Worm (Caenorhabditis elegans) whole organism, L3 larva: ENCODE results near the gene K04G11.3.

Experiments
- R02D3.7 ChIP-seq: fragments of 150-350 bp; optimal IDR thresholded peaks from 2 replicates; lab custom pipeline; 2014; ENCODE audit warnings: missing biosample characterization, missing genetic modification characterization
- ZK546.5 ChIP-seq: sonication (generic microtip); optimal IDR thresholded peaks from 2 replicates; lab custom pipeline; 2017; ENCODE audit warnings: missing biosample characterization, missing genetic modification characterization
- aly-2 ChIP-seq: fragments of 150-350 bp; optimal IDR thresholded peaks from 2 replicates; lab custom pipeline; 2014; ENCODE audit warnings: missing biosample characterization, missing genetic modification characterization
- ama-1 ChIP-seq: fragments of 150-350 bp; optimal IDR thresholded peaks from 2 replicates; lab custom pipeline; 2018
- ceh-28 ChIP-seq: fragments of 150-350 bp; optimal IDR thresholded peaks from 2 replicates; lab custom pipeline; 2014; ENCODE audit warnings: missing biosample characterization, missing genetic modification reagents, missing genetic modification characterization
- ceh-82 ChIP-seq: fragments of 150-350 bp; optimal IDR thresholded peaks from 2 replicates; lab custom pipeline; 2014; ENCODE audit warnings: missing biosample characterization, missing genetic modification characterization
- daf-12 ChIP-seq: fragments of 150-350 bp; optimal IDR thresholded peaks from 2 replicates; lab custom pipeline; 2014; ENCODE audit warnings: missing biosample characterization, missing genetic modification reagents, missing genetic modification characterization
- egl-27 ChIP-seq: sonication (generic microtip); optimal IDR thresholded peaks from 4 replicates; lab custom pipeline; 2017; ENCODE audit warnings: missing biosample characterization, missing genetic modification reagents, missing genetic modification characterization
- egl-5 ChIP-seq: fragments of 150-350 bp; optimal IDR thresholded peaks from 2 replicates; lab custom pipeline; 2017; ENCODE audit warnings: missing biosample characterization, missing genetic modification reagents, missing genetic modification characterization, inconsistent platforms
- elt-1 ChIP-seq: fragments of 150-350 bp; optimal IDR thresholded peaks from 2 replicates; lab custom pipeline; 2014; ENCODE audit warnings: missing biosample characterization, missing genetic modification characterization
- elt-2 ChIP-seq: sonication (generic microtip); optimal IDR thresholded peaks from 2 replicates; lab custom pipeline; 2016; ENCODE audit warnings: missing genetic modification reagents, mild to moderate bottlenecking, missing genetic modification characterization, missing compliant biosample characterization
- elt-3 ChIP-seq, 3 experiments: fragments of 150-350 bp in 1 of 3; sonication (generic microtip) in 2 of 3; optimal IDR thresholded peaks; 2 replicates in 2 of 3; 4 replicates in 1 of 3; lab custom pipeline; 2014 to 2017; ENCODE audit warnings: missing biosample characterization in 3 of 3, missing genetic modification characterization in 3 of 3
- fkh-10 ChIP-seq: sonication (generic microtip); optimal IDR thresholded peaks from 2 replicates; lab custom pipeline; 2017; ENCODE audit warnings: missing biosample characterization, missing genetic modification reagents, missing genetic modification characterization
- fkh-2 ChIP-seq: fragments of 150-350 bp; optimal IDR thresholded peaks from 2 replicates; lab custom pipeline; 2014; ENCODE audit warnings: missing biosample characterization, missing genetic modification reagents, missing genetic modification characterization
- fos-1 ChIP-seq: fragments of 150-350 bp; optimal IDR thresholded peaks from 2 replicates; lab custom pipeline; 2014; ENCODE audit warnings: missing biosample characterization, missing genetic modification characterization
- hmg-11 ChIP-seq: sonication (generic microtip); optimal IDR thresholded peaks from 2 replicates; lab custom pipeline; 2016; ENCODE audit warnings: missing genetic modification characterization, missing compliant biosample characterization
- jun-1 ChIP-seq: fragments of 150-350 bp; optimal IDR thresholded peaks from 2 replicates; lab custom pipeline; 2014; ENCODE audit warnings: missing biosample characterization, missing genetic modification reagents, missing genetic modification characterization
- lin-39 ChIP-seq: fragments of 150-350 bp; optimal IDR thresholded peaks from 2 replicates; lab custom pipeline; 2018; ENCODE audit warnings: missing biosample characterization, missing genetic modification reagents, missing genetic modification characterization
- lsy-12 ChIP-seq: sonication (generic microtip); optimal IDR thresholded peaks from 2 replicates; lab custom pipeline; 2016; ENCODE audit warnings: mild to moderate bottlenecking, missing genetic modification characterization, missing compliant biosample characterization
- mdl-1 ChIP-seq: fragments of 150-350 bp; optimal IDR thresholded peaks from 2 replicates; lab custom pipeline; 2014; ENCODE audit warnings: missing biosample characterization, missing genetic modification characterization
- mml-1 ChIP-seq: fragments of 150-350 bp; sonication (generic microtip); optimal IDR thresholded peaks from 3 replicates; lab custom pipeline; 2014; ENCODE audit warnings: missing biosample characterization, missing genetic modification characterization
- nfya-1 ChIP-seq: sonication (generic microtip); optimal IDR thresholded peaks from 2 replicates; lab custom pipeline; 2017; ENCODE audit warnings: missing genetic modification characterization, mild to moderate bottlenecking, missing compliant biosample characterization, antibody characterized with exemption, moderate library complexity; ENCODE audit not compliant: insufficient read depth
- nhr-11 ChIP-seq: fragments of 150-350 bp; optimal IDR thresholded peaks from 2 replicates; lab custom pipeline; 2014; ENCODE audit warnings: missing biosample characterization, missing genetic modification characterization
- nhr-23 ChIP-seq: fragments of 150-350 bp; optimal IDR thresholded peaks from 2 replicates; lab custom pipeline; 2014; ENCODE audit warnings: missing biosample characterization, missing genetic modification reagents, missing genetic modification characterization
- nhr-237 ChIP-seq: fragments of 150-350 bp; optimal IDR thresholded peaks from 2 replicates; lab custom pipeline; 2014; ENCODE audit warnings: missing biosample characterization, missing genetic modification characterization
- nhr-25 ChIP-seq: sonication (generic microtip); optimal IDR thresholded peaks from 2 replicates; lab custom pipeline; 2017; ENCODE audit warnings: missing biosample characterization, missing genetic modification characterization
- nhr-43 ChIP-seq: sonication (generic microtip); optimal IDR thresholded peaks from 2 replicates; lab custom pipeline; 2016; ENCODE audit warnings: mild to moderate bottlenecking, missing genetic modification characterization, missing compliant biosample characterization; ENCODE audit not compliant: poor library complexity, severe bottlenecking
- nhr-76 ChIP-seq: fragments of 150-350 bp; sonication (generic microtip); optimal IDR thresholded peaks from 5 replicates; lab custom pipeline; 2014; ENCODE audit warnings: missing biosample characterization, missing genetic modification characterization
- nhr-77 ChIP-seq: fragments of 150-350 bp; optimal IDR thresholded peaks from 2 replicates; lab custom pipeline; 2014; ENCODE audit warnings: missing biosample characterization, missing genetic modification characterization
- pha-4 ChIP-seq: fragments of 150-350 bp; optimal IDR thresholded peaks from 2 replicates; lab custom pipeline; 2014; ENCODE audit warnings: missing biosample characterization, missing genetic modification reagents, missing genetic modification characterization
- sea-2 ChIP-seq: fragments of 150-350 bp; sonication (generic microtip); optimal IDR thresholded peaks from 4 replicates; lab custom pipeline; 2014; ENCODE audit warnings: missing biosample characterization, missing genetic modification reagents, missing genetic modification characterization
- skn-1 ChIP-seq: fragments of 150-350 bp; optimal IDR thresholded peaks from 2 replicates; lab custom pipeline; 2014; ENCODE audit warnings: missing biosample characterization, missing genetic modification characterization
- snpc-4 ChIP-seq: fragments of 150-350 bp; optimal IDR thresholded peaks from 2 replicates; lab custom pipeline; 2014; ENCODE audit warnings: missing biosample characterization, missing genetic modification characterization
- unc-62 ChIP-seq: fragments of 150-350 bp; sonication (generic microtip); optimal IDR thresholded peaks from 4 replicates; lab custom pipeline; 2014; ENCODE audit warnings: missing biosample characterization, missing genetic modification reagents, missing genetic modification characterization
- zag-1 ChIP-seq: fragments of 150-350 bp; optimal IDR thresholded peaks from 2 replicates; lab custom pipeline; 2014; ENCODE audit warnings: missing biosample characterization, missing genetic modification characterization
- ztf-11 ChIP-seq: fragments of 150-350 bp; optimal IDR thresholded peaks from 2 replicates; lab custom pipeline; 2014; ENCODE audit warnings: missing biosample characterization, missing genetic modification characterization
- ztf-4 ChIP-seq: fragments of 150-350 bp; optimal IDR thresholded peaks from 2 replicates; lab custom pipeline; 2014; ENCODE audit warnings: missing biosample characterization, missing genetic modification characterization

The K04G11.3 gene

ce11 chrX:14366081-14366480, 18.6 kb upstream of the K04G11.3 start:
- TF ChIP-seq ZK546.5 (no peak), ama-1 (no peak), hmg-11 (tag; lab: Kevin White, UChicago) (no peak), mdl-1 (tag; lab: Kevin White, UChicago) (no peak), nhr-25 (tag; lab: Kevin White, UChicago) (no peak), ztf-4 (tag; lab: Kevin White, UChicago) (no peak), nhr-43 (tag; lab: Kevin White, UChicago) (no peak), sea-2 (GFP tag; lab: Kevin White, UChicago) (no peak), R02D3.7 (tag; lab: Kevin White, UChicago) (no peak), nfya-1 (no peak), ceh-82 (tag; lab: Kevin White, UChicago) (no peak), egl-27 (tag; lab: Kevin White, UChicago) (no peak), mml-1 (tag; lab: Kevin White, UChicago) (no peak), unc-62 (GFP tag; lab: Kevin White, UChicago) (no peak), jun-1 (tag; lab: Kevin White, UChicago) (no peak), nhr-11 (tag; lab: Kevin White, UChicago) (no peak), fkh-2 (tag; lab: Kevin White, UChicago) (no peak), nhr-76 (tag; lab: Kevin White, UChicago) (no peak), nhr-77 (tag; lab: Kevin White, UChicago) (no peak)

DNA sequence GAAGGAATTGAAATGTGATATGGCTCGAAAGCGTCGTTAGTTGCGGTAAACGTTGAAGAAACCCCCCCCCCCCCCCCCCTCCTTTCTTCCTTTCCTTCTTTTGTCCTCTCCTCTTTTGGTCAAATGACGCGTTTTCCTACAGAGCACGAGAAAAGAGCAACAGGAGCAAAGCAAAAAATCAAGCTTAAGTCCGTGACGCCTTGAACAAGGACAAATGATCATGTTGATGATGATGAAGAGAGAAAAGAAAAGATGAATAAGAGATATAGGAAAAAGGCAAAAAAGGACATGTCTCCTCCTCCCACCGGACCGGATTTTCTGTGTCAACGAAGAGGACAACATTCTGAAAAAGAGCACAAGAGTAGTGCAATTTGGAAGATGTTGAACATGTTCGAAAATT, 12.1 kb upstream of the K04G11.3 start:
- peak; percentile 10 for TF ChIP-seq fkh-10 (GFP tag; lab: Kevin White, UChicago)
- no peak for TF ChIP-seq fkh-2 (tag; lab: Kevin White, UChicago)

ce11 chrX:14356683-14357287, 9.3 kb upstream of the K04G11.3 start:
- peak; percentile 43 for TF ChIP-seq nfya-1
- TF ChIP-seq fkh-10 (GFP tag; lab: Kevin White, UChicago): peak; percentile 99
- TF ChIP-seq skn-1: peak; percentile 10
- TF ChIP-seq fos-1 (tag; lab: Kevin White, UChicago): no peak

- no peak for TF ChIP-seq ZK546.5
- no peak for TF ChIP-seq fkh-10 (GFP tag; lab: Kevin White, UChicago)
- TF ChIP-seq nhr-23 (tag; lab: Kevin White, UChicago): no peak
- TF ChIP-seq lsy-12: no peak
- no peak for TF ChIP-seq egl-5 (tag; lab: Kevin White, UChicago)
- TF ChIP-seq snpc-4: no peak
- TF ChIP-seq egl-27 (tag; lab: Kevin White, UChicago): no peak
- TF ChIP-seq ztf-11 (tag; lab: Kevin White, UChicago): no peak
- TF ChIP-seq fkh-2 (tag; lab: Kevin White, UChicago): no peak
- TF ChIP-seq pha-4 (tag; lab: Kevin White, UChicago): no peak
Measured at ce11 chrX:14355034-14355433, 7.6 kb upstream of the K04G11.3 start.

DNA sequence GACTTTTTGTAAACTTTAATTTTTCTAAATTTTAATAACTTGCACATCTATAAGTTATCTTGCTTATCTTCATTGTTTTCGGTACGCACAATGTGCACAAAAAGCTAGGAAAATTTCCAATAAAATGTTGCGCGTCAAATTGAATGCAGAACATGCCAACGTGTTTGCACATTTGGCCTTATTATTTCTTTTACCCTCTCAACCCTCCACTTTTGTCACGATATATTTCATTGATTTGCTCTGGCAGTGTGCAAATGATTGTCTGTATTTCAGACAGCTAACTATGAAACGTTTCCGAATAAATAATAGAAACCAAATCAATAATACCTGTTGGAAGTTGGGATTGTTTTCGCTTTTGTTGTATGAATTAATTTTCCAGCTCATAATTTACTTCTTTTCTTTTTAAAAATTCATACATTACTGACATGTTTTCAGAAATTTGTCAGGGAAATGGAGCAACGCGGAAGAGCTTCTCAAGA, 2.3 kb upstream of the K04G11.3 start, which contains the start of gene wdr-5.2:
Gene wdr-5.2 (plus strand): TSS at position 429 of the 479 bp plus-strand sequence.
- TF ChIP-seq skn-1: peak; percentile 16
- TF ChIP-seq nhr-23 (tag; lab: Kevin White, UChicago): peak; percentile 52
- peak; percentile 69 for TF ChIP-seq pha-4 (tag; lab: Kevin White, UChicago)
- peak; percentile 14 for TF ChIP-seq elt-2
- no peak for TF ChIP-seq nhr-11 (tag; lab: Kevin White, UChicago)
- peak; percentile 33 for TF ChIP-seq nfya-1
- peak; percentile 33 for TF ChIP-seq hmg-11 (tag; lab: Kevin White, UChicago)
- TF ChIP-seq elt-1: no peak

- no peak for TF ChIP-seq lin-39
- TF ChIP-seq ceh-28 (tag; lab: Kevin White, UChicago): no peak
- no peak for TF ChIP-seq nfya-1
- TF ChIP-seq fkh-10 (GFP tag; lab: Kevin White, UChicago): no peak
- no peak for TF ChIP-seq lsy-12
- TF ChIP-seq aly-2 (tag; lab: Kevin White, UChicago): no peak
- no peak for TF ChIP-seq daf-12 (tag; lab: Kevin White, UChicago)
- TF ChIP-seq elt-3 (tag; optimal IDR thresholded peaks at IDR 0.05; lab: Kevin White, UChicago): no peak
- no peak for TF ChIP-seq ztf-4 (tag; lab: Kevin White, UChicago)
- no peak for TF ChIP-seq ceh-82 (tag; lab: Kevin White, UChicago)
- TF ChIP-seq elt-2: no peak
- no peak for TF ChIP-seq nhr-237 (tag; lab: Kevin White, UChicago)
- TF ChIP-seq zag-1 (tag; lab: Kevin White, UChicago): no peak
- no peak for TF ChIP-seq mml-1 (tag; lab: Kevin White, UChicago)
Measured at ce11 chrX:14340381-14340780, 7.1 kb downstream of the K04G11.3 start, which contains the start of gene sel-7. Gene sel-7 (minus strand): TSS chrX:14340481.
